Worm (Caenorhabditis elegans) whole organism, mixed stage, embryonic: ENCODE results near the gene ubl-1.

Source experiments
- M03D4.4 ChIP-seq: sonication (generic microtip); optimal IDR thresholded peaks from 2 replicates; lab custom pipeline; 2017; ENCODE audit warnings: mild to moderate bottlenecking, missing genetic modification characterization, missing compliant biosample characterization
- bed-3 ChIP-seq: fragments of 200-800 bp; sonication (Bioruptor generic); optimal IDR thresholded peaks from 3 replicates; lab custom pipeline; 2018; ENCODE audit warnings: mild to moderate bottlenecking, missing genetic modification characterization, moderate library complexity, missing compliant biosample characterization
- ceh-39 ChIP-seq: fragments of 150-350 bp; optimal IDR thresholded peaks from 2 replicates; lab custom pipeline; 2014; ENCODE audit warnings: missing biosample characterization, missing genetic modification characterization
- ceh-43 ChIP-seq: fragments of 200-800 bp; sonication (Bioruptor generic); optimal IDR thresholded peaks from 2 replicates; lab custom pipeline; 2018; ENCODE audit warnings: mild to moderate bottlenecking, missing genetic modification characterization, moderate library complexity, missing compliant biosample characterization
- ceh-83 ChIP-seq: fragments of 200-800 bp; sonication (Bioruptor generic); optimal IDR thresholded peaks from 2 replicates; lab custom pipeline; 2018; ENCODE audit warnings: mild to moderate bottlenecking, missing genetic modification characterization, missing compliant biosample characterization
- ces-1 ChIP-seq: fragments of 150-350 bp; optimal IDR thresholded peaks from 2 replicates; lab custom pipeline; 2014; ENCODE audit warnings: missing biosample characterization, missing genetic modification reagents, missing genetic modification characterization
- cnd-1 ChIP-seq: fragments of 200-800 bp; sonication (Bioruptor generic); optimal IDR thresholded peaks from 2 replicates; lab custom pipeline; 2018; ENCODE audit warnings: mild to moderate bottlenecking, missing genetic modification characterization, missing compliant biosample characterization
- drap-1 ChIP-seq: fragments of 200-800 bp; sonication (Bioruptor generic); optimal IDR thresholded peaks from 3 replicates; lab custom pipeline; 2018; ENCODE audit warnings: mild to moderate bottlenecking, missing genetic modification characterization, missing compliant biosample characterization
- elt-1 ChIP-seq: sonication (generic microtip); optimal IDR thresholded peaks from 2 replicates; lab custom pipeline; 2017; ENCODE audit warnings: missing genetic modification characterization, mild to moderate bottlenecking, missing compliant biosample characterization, antibody characterized with exemption, moderate library complexity, borderline replicate concordance; ENCODE audit not compliant: insufficient read depth
- elt-3 ChIP-seq: fragments of 150-350 bp; optimal IDR thresholded peaks from 2 replicates; lab custom pipeline; 2014; ENCODE audit warnings: missing biosample characterization, missing genetic modification characterization
- flh-1 ChIP-seq: fragments of 200-800 bp; sonication (Bioruptor generic); optimal IDR thresholded peaks from 2 replicates; lab custom pipeline; 2018; ENCODE audit warnings: mild to moderate bottlenecking, missing genetic modification characterization, moderate library complexity, missing compliant biosample characterization
- ham-2 ChIP-seq: fragments of 200-800 bp; sonication (Bioruptor generic); optimal IDR thresholded peaks from 2 replicates; lab custom pipeline; 2018; ENCODE audit warnings: mild to moderate bottlenecking, missing genetic modification characterization, missing compliant biosample characterization
- hlh-1 ChIP-seq: fragments of 150-350 bp; optimal IDR thresholded peaks from 2 replicates; lab custom pipeline; 2014; ENCODE audit warnings: missing biosample characterization, missing genetic modification reagents, missing genetic modification characterization
- lin-13 ChIP-seq: fragments of 150-350 bp; optimal IDR thresholded peaks from 2 replicates; lab custom pipeline; 2014; ENCODE audit warnings: missing biosample characterization, missing genetic modification characterization
- lin-32 ChIP-seq: fragments of 200-800 bp; sonication (Bioruptor generic); optimal IDR thresholded peaks from 2 replicates; lab custom pipeline; 2018; ENCODE audit warnings: mild to moderate bottlenecking, missing genetic modification characterization, missing compliant biosample characterization
- lsy-2 ChIP-seq: fragments of 150-350 bp; optimal IDR thresholded peaks from 2 replicates; lab custom pipeline; 2014; ENCODE audit warnings: missing biosample characterization, missing genetic modification characterization
- mab-5 ChIP-seq: fragments of 150-350 bp; optimal IDR thresholded peaks from 2 replicates; lab custom pipeline; 2014; ENCODE audit warnings: missing biosample characterization, missing genetic modification characterization
- nhr-2 ChIP-seq: fragments of 150-350 bp; optimal IDR thresholded peaks from 2 replicates; lab custom pipeline; 2014; ENCODE audit warnings: missing biosample characterization, missing genetic modification characterization
- nhr-237 ChIP-seq: fragments of 150-350 bp; optimal IDR thresholded peaks from 2 replicates; lab custom pipeline; 2014; ENCODE audit warnings: missing biosample characterization, missing genetic modification characterization
- pha-4 ChIP-seq: fragments of 150-350 bp; optimal IDR thresholded peaks from 2 replicates; lab custom pipeline; 2018; ENCODE audit warnings: missing biosample characterization, missing genetic modification reagents, missing genetic modification characterization
- sem-2 ChIP-seq: fragments of 200-800 bp; sonication (Bioruptor generic); optimal IDR thresholded peaks from 2 replicates; lab custom pipeline; 2018; ENCODE audit warnings: mild to moderate bottlenecking, missing genetic modification characterization, missing compliant biosample characterization
- snpc-4 ChIP-seq: fragments of 150-350 bp; optimal IDR thresholded peaks from 2 replicates; lab custom pipeline; 2014; ENCODE audit warnings: missing biosample characterization, missing genetic modification characterization
- sptf-1 ChIP-seq: sonication (generic microtip); optimal IDR thresholded peaks from 2 replicates; lab custom pipeline; 2017; ENCODE audit warnings: mild to moderate bottlenecking, missing genetic modification characterization, moderate library complexity, missing compliant biosample characterization
- unc-120 ChIP-seq: sonication (generic microtip); optimal IDR thresholded peaks from 2 replicates; lab custom pipeline; 2017; ENCODE audit warnings: missing genetic modification characterization, missing compliant biosample characterization; ENCODE audit not compliant: poor library complexity, severe bottlenecking
- unc-39 ChIP-seq: fragments of 150-350 bp; optimal IDR thresholded peaks from 2 replicates; lab custom pipeline; 2014; ENCODE audit warnings: missing biosample characterization, missing genetic modification characterization
- unc-62 ChIP-seq: fragments of 150-350 bp; optimal IDR thresholded peaks from 2 replicates; lab custom pipeline; 2014; ENCODE audit warnings: missing biosample characterization, missing genetic modification reagents, missing genetic modification characterization
- zip-8 ChIP-seq: fragments of 150-350 bp; optimal IDR thresholded peaks from 2 replicates; lab custom pipeline; 2014; ENCODE audit warnings: missing biosample characterization, missing genetic modification characterization

ubl-1 gene

DNA sequence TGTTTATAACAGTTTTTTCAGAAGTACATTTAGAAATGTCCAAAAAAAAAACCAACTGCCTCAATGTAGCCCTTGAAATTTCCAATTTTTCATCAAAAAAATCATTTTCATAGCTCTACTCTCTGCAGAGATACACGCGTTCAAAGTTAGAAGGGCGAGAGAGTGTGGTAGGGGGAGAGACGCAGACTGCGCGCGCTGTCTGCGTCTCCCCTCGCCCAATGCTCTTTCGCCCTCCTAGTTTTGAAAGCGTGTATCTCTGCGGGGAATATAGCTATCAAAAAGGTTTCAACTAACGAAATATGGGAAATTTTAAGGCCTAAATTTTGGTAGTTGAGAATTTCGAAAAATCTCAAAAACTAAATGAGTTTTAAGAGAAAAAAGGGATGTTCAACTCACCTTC is 4.5 kb upstream of the ubl-1 start:
- TF ChIP-seq M03D4.4 (tag; lab: Kevin White, UChicago) = no peak
- TF ChIP-seq hlh-1 = no peak
- no peak for TF ChIP-seq snpc-4 (tag; lab: Kevin White, UChicago)
- no peak for TF ChIP-seq unc-120 (tag; lab: Kevin White, UChicago)
- TF ChIP-seq pha-4 (tag; lab: Kevin White, UChicago) = no peak
- TF ChIP-seq flh-1 = no peak
- TF ChIP-seq elt-3 (tag; lab: Kevin White, UChicago) = no peak
- no peak for TF ChIP-seq sem-2 (GFP tag; lab: Kevin White, UChicago)
- no peak for TF ChIP-seq lin-13
- TF ChIP-seq unc-39 (tag; lab: Kevin White, UChicago) = no peak
- TF ChIP-seq ces-1 = no peak
- TF ChIP-seq ceh-39 (tag; lab: Kevin White, UChicago) = no peak
- TF ChIP-seq lsy-2 (tag; lab: Kevin White, UChicago) = no peak
- no peak for TF ChIP-seq nhr-237 (tag; lab: Kevin White, UChicago)
- TF ChIP-seq mab-5 (tag; lab: Kevin White, UChicago) = no peak
- TF ChIP-seq drap-1 = no peak

DNA sequence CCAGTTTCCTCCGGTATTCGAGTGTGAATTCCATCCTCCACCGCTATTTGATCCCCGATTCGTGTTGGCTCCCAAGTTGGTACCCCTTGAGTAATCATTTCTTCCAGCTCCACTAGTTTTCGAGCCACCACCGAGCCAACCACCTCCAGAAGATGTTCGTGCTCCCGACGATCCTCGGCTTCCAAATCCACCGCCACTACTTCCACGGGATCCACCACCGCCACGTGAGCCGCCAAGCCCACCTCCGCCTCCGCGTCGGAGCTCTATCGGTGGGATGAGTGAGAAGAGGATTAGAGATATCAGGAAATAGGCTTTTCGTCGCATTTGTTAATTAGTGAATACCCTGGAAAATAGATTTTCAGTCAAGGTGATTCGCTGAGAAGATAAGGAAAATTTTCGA is 4.1 kb upstream of the ubl-1 start, which contains the start of gene H06I04.6:
TSS of gene H06I04.6 (minus strand) at position 345 of the 400 bp plus-strand sequence.
- TF ChIP-seq lin-32 (GFP tag; lab: Kevin White, UChicago) = no peak

ce11 chrIII:3064566-3064965 is 3.5 kb upstream of the ubl-1 start:
- TF ChIP-seq nhr-2 (tag; lab: Kevin White, UChicago) (no peak), cnd-1 (tag; lab: Kevin White, UChicago) (no peak), ceh-83 (GFP tag; lab: Kevin White, UChicago) (no peak), hlh-1 (no peak), ham-2 (GFP tag; lab: Kevin White, UChicago) (no peak), elt-1 (tag; lab: Kevin White, UChicago) (no peak)
- TF ChIP-seq, all 35 proteins: peak for 0

DNA sequence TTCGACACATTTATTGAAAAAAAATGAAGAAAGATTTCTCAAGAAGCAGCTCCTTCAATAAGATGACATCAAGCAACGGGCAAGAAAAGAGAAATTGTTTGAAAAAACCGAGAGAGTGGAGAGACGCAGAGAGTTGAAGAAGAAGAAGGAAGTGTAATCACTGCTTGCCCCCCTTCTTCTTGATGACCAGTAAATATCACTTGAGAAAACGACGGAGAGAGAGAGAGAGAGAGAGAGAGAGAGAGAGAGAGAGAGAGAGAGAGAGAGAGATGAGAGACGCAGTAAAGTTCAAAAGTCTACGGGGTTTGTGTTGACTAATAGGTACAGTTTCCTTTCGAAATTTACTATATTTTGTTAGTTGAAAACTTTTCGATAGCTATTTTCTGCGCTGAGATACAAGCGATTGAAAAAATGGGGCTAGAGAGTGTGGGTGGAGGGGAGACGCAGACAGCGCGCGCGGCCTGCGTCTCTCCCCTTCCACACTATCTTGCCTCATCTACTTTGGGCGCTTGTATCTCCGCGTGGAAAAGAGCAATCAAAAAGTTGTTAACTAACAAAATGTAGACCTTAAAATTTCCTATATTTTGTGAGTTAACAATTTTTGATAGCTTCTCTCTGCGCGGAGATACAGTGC is 2.1 kb upstream of the ubl-1 start:
- peak; percentile 2 for TF ChIP-seq sptf-1 (tag; lab: Kevin White, UChicago)
- TF ChIP-seq ceh-39 (tag; lab: Kevin White, UChicago) = no peak
- peak; percentile 7 for TF ChIP-seq nhr-237 (tag; lab: Kevin White, UChicago)
- TF ChIP-seq lsy-2 (tag; lab: Kevin White, UChicago) = peak; percentile 43
- TF ChIP-seq bed-3 (GFP tag; lab: Kevin White, UChicago) = no peak

DNA sequence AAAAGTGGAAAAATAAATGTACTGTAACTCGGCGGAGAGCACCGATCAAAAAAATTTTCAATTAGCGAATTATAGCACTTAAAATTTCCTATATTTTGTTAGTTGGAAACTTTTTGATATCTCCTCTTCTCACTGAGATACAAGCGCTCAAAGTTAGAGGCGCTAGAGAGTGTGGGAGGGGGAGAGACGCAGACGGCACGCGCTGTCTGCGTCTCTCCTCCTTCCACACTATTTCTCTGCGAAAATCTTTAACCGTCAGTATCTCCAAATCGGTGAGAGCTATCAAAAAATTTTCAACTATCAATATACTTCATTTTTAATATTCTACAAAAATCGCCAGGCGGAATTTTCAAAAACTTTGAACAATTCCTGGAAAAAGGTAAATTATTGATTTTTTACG is 1.3 kb upstream of the ubl-1 start:
- no peak for TF ChIP-seq ham-2 (GFP tag; lab: Kevin White, UChicago)

DNA sequence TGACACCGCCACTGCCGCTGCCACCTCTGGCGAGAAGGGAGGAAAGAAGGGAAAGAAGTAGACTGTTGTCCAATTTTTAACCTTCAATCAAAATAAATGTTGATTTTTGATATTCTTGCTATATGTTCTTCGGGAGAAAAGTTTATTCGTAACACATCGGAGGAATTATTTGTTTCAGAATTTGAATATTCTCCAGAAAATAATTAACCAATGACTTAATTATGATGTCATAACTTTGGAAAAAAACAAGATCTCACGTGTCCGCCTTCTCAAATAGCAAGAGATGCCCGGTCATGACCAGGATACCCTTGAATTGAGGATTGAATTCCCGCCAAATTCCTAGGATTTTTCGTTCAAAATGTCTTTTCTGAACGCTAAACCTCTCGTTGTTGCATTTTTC is 991 bp downstream of the ubl-1 start:
- TF ChIP-seq pha-4 (tag; lab: Kevin White, UChicago) (no peak), ces-1 (no peak), nhr-237 (tag; lab: Kevin White, UChicago) (no peak), lin-13 (no peak), ceh-43 (GFP tag; lab: Kevin White, UChicago) (no peak), unc-62 (GFP tag; lab: Kevin White, UChicago) (no peak), zip-8 (no peak), ham-2 (GFP tag; lab: Kevin White, UChicago) (no peak), sem-2 (GFP tag; lab: Kevin White, UChicago) (no peak), snpc-4 (tag; lab: Kevin White, UChicago) (no peak), sptf-1 (tag; lab: Kevin White, UChicago) (no peak)
